Fruit fly (Drosophila melanogaster): ENCODE data around the gene CG7025.
"Not testable (repeated sequence)": the region's sequence is repeated elsewhere in the genome, so short reads cannot be mapped to it uniquely, and the experiment has no call there.

DNA sequence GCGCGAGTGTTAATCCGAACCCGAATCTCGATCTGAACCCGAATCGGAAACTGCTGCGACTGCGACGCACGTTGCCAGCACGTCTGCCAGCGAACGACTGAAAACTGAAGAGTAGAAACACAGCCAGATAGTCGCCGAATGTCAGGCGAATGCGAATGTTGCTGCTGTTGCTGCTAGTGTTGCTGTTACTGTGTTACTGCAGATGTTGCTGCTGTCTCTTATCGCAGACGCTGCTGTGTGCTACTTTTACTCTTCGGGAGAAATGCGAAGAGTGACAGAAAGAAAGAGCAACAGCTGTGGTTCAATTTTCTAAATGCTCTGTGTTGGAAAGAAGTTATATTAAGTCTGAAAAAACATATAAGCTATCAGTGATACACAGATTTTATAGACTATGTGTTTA lies 40.1 kb upstream of the CG7025 start, which contains the start of gene CG13796:
- TF ChIP-seq Myc, Sin3A, insv, ttk (optimal IDR thresholded peaks at IDR 0.05): not testable (repeated sequence)
